Fruit fly (Drosophila melanogaster) whole organism, embryonic: ENCODE results near the gene Osi20.

ENCODE experiments used
- Abd-B ChIP-seq: fragments of 200-800 bp; sonication (Bioruptor generic); optimal IDR thresholded peaks from 2 replicates; lab custom pipeline; 2018; ENCODE audit warnings: missing biosample characterization, mild to moderate bottlenecking, missing genetic modification characterization, moderate library complexity
- Bgb ChIP-seq: fragments of 200-800 bp; sonication (Bioruptor generic); IDR thresholded peaks from 2 replicates; pipeline ENCODE4 v1.3.6; 2022; ENCODE audit warnings: missing biosample characterization, missing genetic modification characterization; ENCODE audit not compliant: partially characterized antibody
- Blimp-1 ChIP-seq: fragments of 200-800 bp; sonication (Bioruptor generic); optimal IDR thresholded peaks from 3 replicates; lab custom pipeline; 2018; ENCODE audit warnings: missing biosample characterization, missing genetic modification characterization, mild to moderate bottlenecking, moderate library complexity, missing genetic modification reagents
- CG10959 ChIP-seq: fragments of 200-800 bp; sonication (Bioruptor generic); IDR thresholded peaks from 2 replicates; pipeline ENCODE4 v1.3.6; 2022; ENCODE audit warnings: missing biosample characterization, missing genetic modification characterization
- CG11247 ChIP-seq: fragments of 200-800 bp; sonication (Bioruptor generic); IDR thresholded peaks from 2 replicates; pipeline ENCODE4 v1.3.6; 2022; ENCODE audit warnings: missing biosample characterization, missing genetic modification characterization
- CG13287 ChIP-seq: fragments of 200-800 bp; sonication (Bioruptor generic); IDR thresholded peaks from 2 replicates; pipeline ENCODE4 v1.3.6; 2022; ENCODE audit warnings: missing biosample characterization, missing genetic modification characterization; ENCODE audit not compliant: partially characterized antibody
- CG13775 ChIP-seq: fragments of 200-800 bp; sonication (Bioruptor generic); optimal IDR thresholded peaks from 3 replicates; lab custom pipeline; 2017; ENCODE audit warnings: missing biosample characterization, mild to moderate bottlenecking, missing genetic modification characterization
- CG14860 ChIP-seq: fragments of 200-800 bp; sonication (Bioruptor generic); IDR thresholded peaks from 3 replicates; pipeline ENCODE4 v1.3.6; 2022; ENCODE audit warnings: missing biosample characterization, missing genetic modification characterization; ENCODE audit not compliant: partially characterized antibody
- CG15514 ChIP-seq: fragments of 200-800 bp; sonication (Bioruptor generic); optimal IDR thresholded peaks from 3 replicates; lab custom pipeline; 2017; ENCODE audit warnings: missing biosample characterization, missing genetic modification characterization, mild to moderate bottlenecking, moderate library complexity, missing genetic modification reagents
- CG1603 ChIP-seq: fragments of 200-800 bp; sonication (Bioruptor generic); optimal IDR thresholded peaks from 2 replicates; lab custom pipeline; 2019; ENCODE audit warnings: missing biosample characterization, mild to moderate bottlenecking, missing genetic modification characterization, moderate library complexity
- CG16813 ChIP-seq: fragments of 200-800 bp; sonication (Bioruptor generic); IDR thresholded peaks from 3 replicates; pipeline ENCODE4 v1.3.6; 2022; ENCODE audit warnings: missing biosample characterization, missing genetic modification characterization; ENCODE audit not compliant: partially characterized antibody
- CG17186 ChIP-seq: fragments of 200-800 bp; sonication (Bioruptor generic); optimal IDR thresholded peaks from 3 replicates; lab custom pipeline; 2017; ENCODE audit warnings: missing biosample characterization, missing genetic modification reagents, missing genetic modification characterization
- CG17361 ChIP-seq: fragments of 200-800 bp; sonication (Bioruptor generic); IDR thresholded peaks from 3 replicates; pipeline ENCODE4 v1.3.6; 2022; ENCODE audit warnings: missing biosample characterization, missing genetic modification characterization
- CG18262 ChIP-seq: fragments of 200-800 bp; optimal IDR thresholded peaks from 3 replicates; lab custom pipeline; 2019; ENCODE audit warnings: missing biosample characterization, mild to moderate bottlenecking, missing genetic modification characterization, moderate library complexity
- CG2712 ChIP-seq: fragments of 200-800 bp; optimal IDR thresholded peaks from 3 replicates; lab custom pipeline; 2019; ENCODE audit warnings: missing biosample characterization, mild to moderate bottlenecking, missing genetic modification characterization, moderate library complexity
- CG30020 ChIP-seq: fragments of 200-800 bp; optimal IDR thresholded peaks from 2 replicates; lab custom pipeline; 2019; ENCODE audit warnings: missing biosample characterization, mild to moderate bottlenecking, missing genetic modification characterization, moderate library complexity
- CG30403 ChIP-seq: fragments of 200-800 bp; sonication (Bioruptor generic); optimal IDR thresholded peaks from 3 replicates; lab custom pipeline; 2016; ENCODE audit warnings: missing biosample characterization, missing genetic modification characterization
- CG34224 ChIP-seq: fragments of 200-800 bp; sonication (Bioruptor generic); IDR thresholded peaks from 3 replicates; pipeline ENCODE4 v1.3.6; 2022; ENCODE audit warnings: missing biosample characterization, missing genetic modification characterization; ENCODE audit not compliant: partially characterized antibody
- CG3726 ChIP-seq: fragments of 200-800 bp; sonication (Bioruptor generic); IDR thresholded peaks from 3 replicates; pipeline ENCODE4, ENCODE4 v1.3.6; 2022; ENCODE audit warnings: missing biosample characterization, missing genetic modification characterization
- CG3995 ChIP-seq: fragments of 200-800 bp; sonication (Bioruptor generic); optimal IDR thresholded peaks from 3 replicates; lab custom pipeline; 2016; ENCODE audit warnings: missing biosample characterization, missing genetic modification characterization
- CG6854 ChIP-seq: fragments of 200-800 bp; sonication (Bioruptor generic); optimal IDR thresholded peaks from 3 replicates; lab custom pipeline; 2017; ENCODE audit warnings: missing biosample characterization, mild to moderate bottlenecking, missing genetic modification characterization
- CG9609 ChIP-seq: fragments of 200-800 bp; sonication (Bioruptor generic); optimal IDR thresholded peaks from 3 replicates; lab custom pipeline; 2016; ENCODE audit warnings: missing biosample characterization, missing genetic modification characterization
- Doc3 ChIP-seq: fragments of 200-800 bp; sonication (Bioruptor generic); IDR thresholded peaks from 3 replicates; pipeline ENCODE4 v1.3.6; 2022; ENCODE audit warnings: missing biosample characterization, missing genetic modification characterization; ENCODE audit not compliant: partially characterized antibody
- Dp ChIP-seq: fragments of 200-800 bp; sonication (Bioruptor generic); optimal IDR thresholded peaks from 2 replicates; lab custom pipeline; 2018; ENCODE audit warnings: missing biosample characterization, mild to moderate bottlenecking, missing genetic modification characterization, moderate library complexity
- E2f1 ChIP-seq: fragments of 200-800 bp; sonication (Bioruptor generic); IDR thresholded peaks from 2 replicates; pipeline ENCODE4 v1.3.6; 2022; ENCODE audit warnings: missing biosample characterization, missing genetic modification characterization
- Elba2 ChIP-seq: fragments of 200-800 bp; sonication (Bioruptor generic); optimal IDR thresholded peaks from 3 replicates; lab custom pipeline; 2016; ENCODE audit warnings: missing biosample characterization, missing genetic modification characterization
- Ets97D ChIP-seq: fragments of 200-800 bp; sonication (Bioruptor generic); optimal IDR thresholded peaks from 3 replicates; lab custom pipeline; 2016; ENCODE audit warnings: missing biosample characterization, missing genetic modification characterization
- HHEX ChIP-seq: fragments of 200-800 bp; sonication (Bioruptor generic); optimal IDR thresholded peaks from 3 replicates; lab custom pipeline; 2017; ENCODE audit warnings: missing biosample characterization, mild to moderate bottlenecking, missing genetic modification characterization, missing genetic modification reagents
- HLH3B ChIP-seq: fragments of 200-800 bp; sonication (Bioruptor generic); IDR thresholded peaks from 2 replicates; pipeline ENCODE4 v1.3.6; 2022; ENCODE audit warnings: missing biosample characterization, missing genetic modification characterization
- HLHmδ ChIP-seq: fragments of 200-800 bp; sonication (Bioruptor generic); optimal IDR thresholded peaks from 2 replicates; lab custom pipeline; 2018; ENCODE audit warnings: missing biosample characterization, mild to moderate bottlenecking, missing genetic modification characterization, moderate library complexity
- Pdp1 ChIP-seq, 2 experiments: fragments of 200-800 bp; sonication (Bioruptor generic); optimal IDR thresholded peaks; 3 replicates each; lab custom pipeline; 2016; ENCODE audit warnings: missing biosample characterization in 2 of 2, missing genetic modification characterization in 2 of 2, mild to moderate bottlenecking in 1 of 2, moderate library complexity in 1 of 2
- Scr ChIP-seq: fragments of 200-800 bp; sonication (Bioruptor generic); IDR thresholded peaks from 2 replicates; pipeline ENCODE4 v1.3.6; 2022; ENCODE audit warnings: missing biosample characterization, missing genetic modification characterization; ENCODE audit not compliant: partially characterized antibody
- Ssrp ChIP-seq: fragments of 200-800 bp; sonication (Bioruptor generic); optimal IDR thresholded peaks from 2 replicates; lab custom pipeline; 2018; ENCODE audit warnings: missing biosample characterization, mild to moderate bottlenecking, missing genetic modification characterization, moderate library complexity
- Xbp1 ChIP-seq: fragments of 200-800 bp; sonication (Bioruptor generic); optimal IDR thresholded peaks from 3 replicates; lab custom pipeline; 2016; ENCODE audit warnings: missing biosample characterization, mild to moderate bottlenecking, missing genetic modification characterization
- amos ChIP-seq: fragments of 200-800 bp; sonication (Bioruptor generic); IDR thresholded peaks from 2 replicates; pipeline ENCODE4 v1.3.6; 2022; ENCODE audit warnings: missing biosample characterization, missing genetic modification characterization; ENCODE audit not compliant: partially characterized antibody
- hb ChIP-seq: fragments of 200-800 bp; sonication (Bioruptor generic); IDR thresholded peaks from 3 replicates; pipeline ENCODE4 v1.3.6; 2022; ENCODE audit warnings: missing biosample characterization, missing genetic modification characterization; ENCODE audit not compliant: partially characterized antibody
- ken ChIP-seq: fragments of 200-800 bp; sonication (Bioruptor generic); IDR thresholded peaks from 3 replicates; pipeline ENCODE4 v1.3.6; 2022; ENCODE audit warnings: missing biosample characterization, missing genetic modification characterization
- knrl ChIP-seq: fragments of 200-800 bp; sonication (Bioruptor generic); IDR thresholded peaks from 3 replicates; pipeline ENCODE4 v1.3.6; 2022; ENCODE audit warnings: missing biosample characterization, missing genetic modification characterization; ENCODE audit not compliant: partially characterized antibody
- prd ChIP-seq, 3 experiments: fragments of >200 bp in 2 of 3; fragments of 200-800 bp in 1 of 3; sonication (Bioruptor generic) in 1 of 3; optimal IDR thresholded peaks in 2 of 3; IDR thresholded peaks in 1 of 3; 2 replicates in 2 of 3; 3 replicates in 1 of 3; pipeline versions ENCODE4 v1.3.6 to Lab custom; 2017 to 2022; ENCODE audit warnings: missing biosample characterization in 1 of 3, missing genetic modification characterization in 1 of 3
- pzg ChIP-seq: fragments of 200-800 bp; sonication (Bioruptor generic); optimal IDR thresholded peaks from 3 replicates; lab custom pipeline; 2018; ENCODE audit warnings: missing biosample characterization, mild to moderate bottlenecking, missing genetic modification characterization, moderate library complexity
- schlank ChIP-seq: fragments of 200-800 bp; sonication (Bioruptor generic); optimal IDR thresholded peaks from 2 replicates; lab custom pipeline; 2018; ENCODE audit warnings: missing biosample characterization, mild to moderate bottlenecking, missing genetic modification characterization
- sd ChIP-seq: fragments of 200-800 bp; sonication (Bioruptor generic); optimal IDR thresholded peaks from 3 replicates; lab custom pipeline; 2018; ENCODE audit warnings: missing biosample characterization, mild to moderate bottlenecking, missing genetic modification characterization, moderate library complexity
- sim ChIP-seq: fragments of 200-800 bp; sonication (Bioruptor generic); IDR thresholded peaks from 2 replicates; pipeline ENCODE4 v1.3.6; 2022; ENCODE audit warnings: missing biosample characterization, missing genetic modification characterization
- so ChIP-seq: fragments of 200-800 bp; sonication (Bioruptor generic); IDR thresholded peaks from 3 replicates; pipeline ENCODE4 v1.3.6; 2022; ENCODE audit warnings: missing biosample characterization, missing genetic modification characterization
- ssp ChIP-seq: fragments of 200-800 bp; sonication (Bioruptor generic); IDR thresholded peaks from 2 replicates; pipeline ENCODE4 v1.3.6; 2022; ENCODE audit warnings: missing biosample characterization, missing genetic modification characterization
- sug ChIP-seq: fragments of 200-800 bp; optimal IDR thresholded peaks from 2 replicates; lab custom pipeline; 2019; ENCODE audit warnings: missing biosample characterization, mild to moderate bottlenecking, missing genetic modification characterization, moderate library complexity
- usp ChIP-seq: fragments of >200 bp; optimal IDR thresholded peaks from 2 replicates; lab custom pipeline; 2017; ENCODE audit warnings: missing biosample characterization, missing genetic modification characterization
- vfl ChIP-seq: fragments of 200-800 bp; sonication (Bioruptor generic); optimal IDR thresholded peaks from 2 replicates; lab custom pipeline; 2016; ENCODE audit warnings: missing biosample characterization, missing genetic modification characterization

Gene Osi20

DNA sequence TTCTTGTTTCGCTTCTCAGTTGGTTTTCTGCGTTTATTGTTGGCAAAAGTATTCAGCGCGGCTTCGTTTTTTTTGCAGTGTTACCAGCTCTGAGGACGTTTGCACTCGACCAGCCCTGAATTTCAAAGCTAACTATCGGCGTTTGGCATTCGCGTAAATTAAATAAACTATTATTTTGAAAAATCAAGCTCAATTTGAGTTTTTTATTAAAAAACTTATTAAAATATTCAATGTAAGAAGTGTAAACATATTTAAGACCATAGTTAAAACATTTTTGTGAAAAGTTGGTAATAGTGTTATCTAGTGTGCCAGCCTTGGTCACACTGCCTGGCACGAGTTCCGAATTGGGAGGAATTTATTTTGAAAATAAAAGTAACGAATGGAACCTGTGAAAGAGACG is 5.9 kb downstream of the Osi20 start, which contains the start of the genes SmD2 and CG18048 (continued):
- no peak for TF ChIP-seq usp
- TF ChIP-seq CG17361 (GFP tag; lab: Robert Waterston, UW) = peak; percentile 57; the same call in 1 of the 3 replicates
- TF ChIP-seq CG17186 (GFP tag; lab: Kevin White, UChicago) = peak; percentile 67
- TF ChIP-seq vfl = no peak
- peak; percentile 75 for TF ChIP-seq amos
- peak; percentile 82 for TF ChIP-seq Scr
- peak; percentile 56 for TF ChIP-seq Dp
- TF ChIP-seq CG30020 (tag; lab: Kevin White, UChicago) = peak; percentile 67
- peak; percentile 69 for TF ChIP-seq pzg (GFP tag; lab: Kevin White, UChicago)
- peak; percentile 24 for TF ChIP-seq CG30403 (GFP tag; lab: Kevin White, UChicago)
- no peak for TF ChIP-seq ken (GFP tag; lab: Robert Waterston, UW)
- 0 out of 3 replicates have a peak, but pooled peaks have one; percentile 52 for TF ChIP-seq CG14860 (GFP tag; lab: Robert Waterston, UW)
- peak; percentile 80 for TF ChIP-seq sd (tag; lab: Kevin White, UChicago)
- no peak for TF ChIP-seq sim (GFP tag; lab: Robert Waterston, UW)
- no peak; the same call in 1 of the 2 replicates for TF ChIP-seq ssp (GFP tag; lab: Robert Waterston, UW)
- peak; percentile 54 for TF ChIP-seq CG2712
- TF ChIP-seq CG13287 (GFP tag; lab: Robert Waterston, UW) = peak; percentile 85
- no peak for TF ChIP-seq E2f1 (GFP tag; lab: Robert Waterston, UW)
- peak; percentile 4 for TF ChIP-seq Blimp-1 (GFP tag; lab: Kevin White, UChicago)
- peak; percentile 66; the same call in 2 of the 3 replicates for TF ChIP-seq CG34224 (GFP tag; lab: Robert Waterston, UW)
- TF ChIP-seq sug (tag; lab: Kevin White, UChicago) = peak; percentile 40
- peak; percentile 8 for TF ChIP-seq Xbp1 (GFP tag; lab: Kevin White, UChicago)
- no peak for TF ChIP-seq so
- peak in 1 of 2 experiments; percentile 47 for TF ChIP-seq Pdp1 (GFP tag; optimal IDR thresholded peaks at IDR 0.05; lab: Kevin White, UChicago)
- TF ChIP-seq Elba2 (GFP tag; lab: Kevin White, UChicago) = peak; percentile 91
- TF ChIP-seq Ets97D (GFP tag; lab: Kevin White, UChicago) = peak; percentile 67
- TF ChIP-seq knrl (GFP tag; lab: Robert Waterston, UW) = peak; percentile 87
- peak; percentile 13 for TF ChIP-seq CG1603 (tag; lab: Kevin White, UChicago)
- TF ChIP-seq HLHmδ (GFP tag; lab: Kevin White, UChicago) = no peak
- no peak for TF ChIP-seq CG6854 (GFP tag; lab: Kevin White, UChicago)
- peak; percentile 5 for TF ChIP-seq Abd-B
- no peak for TF ChIP-seq CG10959
- TF ChIP-seq CG15514 (GFP tag; lab: Kevin White, UChicago) = peak; percentile 76
- TF ChIP-seq CG11247 (GFP tag; lab: Robert Waterston, UW) = no peak
- TF ChIP-seq CG3726 (GFP tag; lab: Robert Waterston, UW) = no peak
- no peak for TF ChIP-seq prd (optimal IDR thresholded peaks at IDR 0.05; lab: Kevin White, UChicago)
- no peak for TF ChIP-seq prd (GFP tag; IDR thresholded peaks at IDR 0.05; lab: Robert Waterston, UW)
- no peak for TF ChIP-seq schlank (tag; lab: Kevin White, UChicago)
- TF ChIP-seq HHEX = no peak
- peak; percentile 70 for TF ChIP-seq CG3995 (GFP tag; lab: Kevin White, UChicago)
- TF ChIP-seq HLH3B (GFP tag; lab: Robert Waterston, UW) = no peak
- TF ChIP-seq hb (GFP tag; lab: Robert Waterston, UW) = peak; percentile 57; the same call in 1 of the 3 replicates
- TF ChIP-seq CG13775 (GFP tag; lab: Kevin White, UChicago) = peak; percentile 27
- peak; percentile 84 for TF ChIP-seq CG16813 (GFP tag; lab: Robert Waterston, UW)
- peak; percentile 71 for TF ChIP-seq Bgb (GFP tag; lab: Robert Waterston, UW)
- peak; percentile 74 for TF ChIP-seq Doc3 (GFP tag; lab: Robert Waterston, UW)
- no peak for TF ChIP-seq CG9609 (GFP tag; lab: Kevin White, UChicago)
- peak; percentile 9 for TF ChIP-seq CG18262 (tag; lab: Kevin White, UChicago)
- peak; percentile 16 for TF ChIP-seq Ssrp (tag; lab: Kevin White, UChicago)
